Fruit fly (Drosophila melanogaster): ENCODE data around the gene MEP-1.

Gene MEP-1

dm6 chr3L:2589911-2590763, 41.4 kb upstream of the MEP-1 start (continued):
- TF ChIP-seq CG3032 (tag; optimal IDR thresholded peaks at IDR 0.05) (no peak), Eip75B (GFP tag; optimal IDR thresholded peaks at IDR 0.05) (peak; percentile 29), CG7368 (GFP tag; optimal IDR thresholded peaks at IDR 0.05) (peak; percentile 18), net (GFP tag; optimal IDR thresholded peaks at IDR 0.05) (peak; percentile 44), CG15336 (GFP tag; IDR thresholded peaks at IDR 0.05) (peak; percentile 65), CG10631 (GFP tag; optimal IDR thresholded peaks at IDR 0.05) (peak; percentile 60), CG34406 (GFP tag; optimal IDR thresholded peaks at IDR 0.05) (peak; percentile 24), acj6 (GFP tag; optimal IDR thresholded peaks at IDR 0.05) (peak; percentile 51), CG6854 (GFP tag; optimal IDR thresholded peaks at IDR 0.05) (peak; percentile 22), CG8319 (GFP tag; optimal IDR thresholded peaks at IDR 0.05) (no peak), Smox (GFP tag; optimal IDR thresholded peaks at IDR 0.05) (peak; percentile 7), pdm3 (GFP tag; optimal IDR thresholded peaks at IDR 0.05) (peak; percentile 34), fd85E (GFP tag; optimal IDR thresholded peaks at IDR 0.05) (peak; percentile 19), achi (GFP tag; optimal IDR thresholded peaks at IDR 0.05) (peak; percentile 56), CG4318 (GFP tag; optimal IDR thresholded peaks at IDR 0.05) (peak; percentile 25), Eip78C (GFP tag) (peak; percentile 91), CG11902 (GFP tag; optimal IDR thresholded peaks at IDR 0.05) (no peak), salr (GFP tag; optimal IDR thresholded peaks at IDR 0.05) (peak in 1 of 2 experiments; percentile 72), Ets21C (GFP tag; optimal IDR thresholded peaks at IDR 0.05) (no peak), Sox102F (GFP tag; optimal IDR thresholded peaks at IDR 0.05) (peak; percentile 49), Hr4 (GFP tag; optimal IDR thresholded peaks at IDR 0.05) (peak; percentile 56), Gug (GFP tag; IDR thresholded peaks at IDR 0.05) (no peak), CG11294 (GFP tag; IDR thresholded peaks at IDR 0.05) (no peak)

dm6 chr3L:2590764-2591309, 40.7 kb upstream of the MEP-1 start:
- TF ChIP-seq Hr4 (GFP tag; optimal IDR thresholded peaks at IDR 0.05) (no peak), spab (GFP tag; optimal IDR thresholded peaks at IDR 0.05) (no peak), Eip78C (GFP tag) (peak; percentile 75), CG15336 (GFP tag; IDR thresholded peaks at IDR 0.05) (0 out of 2 replicates have a peak, but pooled peaks have one; percentile 7), Hr38 (GFP tag; optimal IDR thresholded peaks at IDR 0.05) (no peak), CG10669 (GFP tag; optimal IDR thresholded peaks at IDR 0.05) (no peak), cyc (GFP tag; optimal IDR thresholded peaks at IDR 0.05) (no peak), lz (GFP tag; optimal IDR thresholded peaks at IDR 0.05) (no peak), net (GFP tag; optimal IDR thresholded peaks at IDR 0.05) (no peak), CG6163 (GFP tag; IDR thresholded peaks at IDR 0.05) (0 out of 3 replicates have a peak, but pooled peaks have one; percentile 5), fd85E (GFP tag; optimal IDR thresholded peaks at IDR 0.05) (no peak), dac (GFP tag; optimal IDR thresholded peaks at IDR 0.05) (peak; percentile 13), CG32006 (GFP tag; optimal IDR thresholded peaks at IDR 0.05) (peak; percentile 28), CG3032 (tag; optimal IDR thresholded peaks at IDR 0.05) (no peak), eg (GFP tag; IDR thresholded peaks at IDR 0.05) (0 out of 3 replicates have a peak, but pooled peaks have one; percentile 8)

dm6 chr3L:2595481-2595880, 36.0 kb upstream of the MEP-1 start, which contains the start of gene CG16984:
CG16984 (plus strand) TSS chr3L:2595781.
- TF ChIP-seq CG8119 (GFP tag; IDR thresholded peaks at IDR 0.05) (no peak), Hr38 (GFP tag; optimal IDR thresholded peaks at IDR 0.05) (no peak), CG8632 (GFP tag; optimal IDR thresholded peaks at IDR 0.05) (no peak), CG31627 (GFP tag; optimal IDR thresholded peaks at IDR 0.05) (no peak), Lpt (GFP tag; optimal IDR thresholded peaks at IDR 0.05) (no peak), Smox (GFP tag; optimal IDR thresholded peaks at IDR 0.05) (no peak), CG6276 (GFP tag; optimal IDR thresholded peaks at IDR 0.05) (no peak), Blimp-1 (GFP tag; optimal IDR thresholded peaks at IDR 0.05) (no peak), CG10669 (GFP tag; optimal IDR thresholded peaks at IDR 0.05) (no peak), Met (GFP tag; optimal IDR thresholded peaks at IDR 0.05) (no peak), topi (GFP tag; optimal IDR thresholded peaks at IDR 0.05) (no peak), OdsH (GFP tag; optimal IDR thresholded peaks at IDR 0.05) (no peak), CG6854 (GFP tag; optimal IDR thresholded peaks at IDR 0.05) (no peak), net (GFP tag; optimal IDR thresholded peaks at IDR 0.05) (no peak), CG34406 (GFP tag; optimal IDR thresholded peaks at IDR 0.05) (no peak)
